Fruit fly (Drosophila melanogaster) Kc167 (cell line): ENCODE measurements around the gene CG2854.

ENCODE experiments used
- Myc ChIP-seq: fragments of >200 bp; optimal IDR thresholded peaks from 2 replicates; lab custom pipeline; 2017; ENCODE audit warnings: missing external identifiers
- Sin3A ChIP-seq: fragments of >200 bp; optimal IDR thresholded peaks from 2 replicates; lab custom pipeline; 2018; ENCODE audit warnings: missing external identifiers
- h ChIP-seq: fragments of >200 bp; optimal IDR thresholded peaks from 3 replicates; lab custom pipeline; 2018; ENCODE audit warnings: missing external identifiers

dm6 chrX:2305281-2305680 lies 21.6 kb upstream of the CG2854 start:
- no peak for TF ChIP-seq h
- TF ChIP-seq Myc (lab: Kevin White, UChicago) = no peak
- TF ChIP-seq Sin3A (lab: Kevin White, UChicago) = no peak
